Worm (Caenorhabditis elegans) whole organism, young adult: ENCODE data around the gene B0310.3.

Experiments used
- F23B12.7 ChIP-seq: sonication (generic microtip); optimal IDR thresholded peaks from 2 replicates; lab custom pipeline; 2017; ENCODE audit warnings: missing genetic modification characterization, mild to moderate bottlenecking, missing compliant biosample characterization, antibody characterized with exemption, moderate library complexity; ENCODE audit not compliant: insufficient read depth
- F37B4.10 ChIP-seq: fragments of 200-800 bp; sonication (Bioruptor generic); IDR thresholded peaks from 2 replicates; pipeline ENCODE4 v1.3.6; 2022; ENCODE audit warnings: missing genetic modification characterization, missing compliant biosample characterization
- T07F8.4 ChIP-seq: sonication (generic microtip); optimal IDR thresholded peaks from 2 replicates; lab custom pipeline; 2016; ENCODE audit warnings: mild to moderate bottlenecking, missing genetic modification characterization, moderate library complexity, missing compliant biosample characterization
- ceh-27 ChIP-seq: fragments of 200-800 bp; sonication (Bioruptor generic); optimal IDR thresholded peaks from 2 replicates; lab custom pipeline; 2018; ENCODE audit warnings: mild to moderate bottlenecking, missing genetic modification characterization, moderate library complexity, missing compliant biosample characterization
- gei-17 ChIP-seq: fragments of 200-800 bp; sonication (Bioruptor generic); optimal IDR thresholded peaks from 2 replicates; lab custom pipeline; 2018; ENCODE audit warnings: mild to moderate bottlenecking, missing genetic modification characterization, missing compliant biosample characterization
- hmg-20 ChIP-seq: fragments of 200-800 bp; sonication (Bioruptor generic); IDR thresholded peaks from 2 replicates; pipeline ENCODE4 v1.3.6; 2022; ENCODE audit warnings: missing genetic modification reagents, missing genetic modification characterization, missing compliant biosample characterization
- let-526 ChIP-seq: fragments of 200-800 bp; sonication (Bioruptor generic); IDR thresholded peaks from 2 replicates; pipeline ENCODE4 v1.3.6; 2022; ENCODE audit warnings: missing genetic modification reagents, missing genetic modification characterization, missing compliant biosample characterization
- madf-8 ChIP-seq: fragments of 200-800 bp; sonication (Bioruptor generic); conservative IDR thresholded peaks from 2 replicates; pipeline ENCODE4 v1.3.6; 2022; ENCODE audit warnings: missing genetic modification reagents, missing genetic modification characterization, missing compliant biosample characterization
- mxl-1 ChIP-seq: sonication (generic microtip); optimal IDR thresholded peaks from 2 replicates; lab custom pipeline; 2016; ENCODE audit warnings: missing genetic modification characterization, missing compliant biosample characterization
- nfya-1 ChIP-seq: sonication (generic microtip); optimal IDR thresholded peaks from 2 replicates; lab custom pipeline; 2017; ENCODE audit warnings: antibody characterized with exemption, missing compliant biosample characterization, missing genetic modification characterization, borderline replicate concordance; ENCODE audit not compliant: insufficient read depth
- snpc-4 ChIP-seq, 5 experiments: fragments of 150-350 bp in 1 of 5; sonication (generic microtip) in 4 of 5; optimal IDR thresholded peaks; 2 replicates each; lab custom pipeline; 2014 to 2018; ENCODE audit warnings: missing genetic modification characterization in 5 of 5, missing biosample characterization in 3 of 5, antibody characterized with exemption in 2 of 5, mild to moderate bottlenecking in 2 of 5, missing compliant biosample characterization in 2 of 5, missing genotype in 2 of 5, moderate library complexity in 2 of 5, missing genetic modification reagents in 1 of 5
- unc-130 ChIP-seq: sonication (generic microtip); optimal IDR thresholded peaks from 2 replicates; lab custom pipeline; 2016; ENCODE audit warnings: missing genetic modification reagents, missing genetic modification characterization, missing compliant biosample characterization
- ztf-3 ChIP-seq: fragments of 200-800 bp; sonication (Bioruptor generic); optimal IDR thresholded peaks from 2 replicates; lab custom pipeline; 2018; ENCODE audit warnings: mild to moderate bottlenecking, missing genetic modification characterization, missing compliant biosample characterization

B0310.3 gene

ce11 chrX:461623-462022 is 59.2 kb downstream of the B0310.3 start (continued):
- TF ChIP-seq snpc-4 (GFP tag; optimal IDR thresholded peaks at IDR 0.05; lab: Kevin White, UChicago) (no peak), snpc-4 (tag; optimal IDR thresholded peaks at IDR 0.05; lab: Kevin White, UChicago) (no peak), madf-8 (GFP tag; lab: Robert Waterston, UW) (no peak), nfya-1 (tag; lab: Kevin White, UChicago) (no peak), mxl-1 (tag; lab: Kevin White, UChicago) (no peak), let-526 (GFP tag; lab: Robert Waterston, UW) (no peak), T07F8.4 (tag; lab: Kevin White, UChicago) (no peak), unc-130 (GFP tag; lab: Kevin White, UChicago) (no peak), gei-17 (GFP tag; lab: Kevin White, UChicago) (no peak), F37B4.10 (GFP tag; lab: Robert Waterston, UW) (0 out of 2 replicates have a peak, but pooled peaks have one; percentile 37), hmg-20 (no peak), F23B12.7 (tag; lab: Kevin White, UChicago) (no peak), ceh-27 (no peak), ztf-3 (GFP tag; lab: Kevin White, UChicago) (no peak)
